Worm (Caenorhabditis elegans): ENCODE measurements around the gene C53C11.4.
"Not testable (repeated sequence)": the region's sequence is repeated elsewhere in the genome, so short reads cannot be mapped to it uniquely, and the experiment has no call there.

The C53C11.4 gene

ce11 chrX:17302419-17302818 lies 8.3 kb upstream of the C53C11.4 start, which contains the start of gene fbxa-120:
Gene fbxa-120 (plus strand): TSS chrX:17302719.
- TF ChIP-seq sma-9 (GFP tag; optimal IDR thresholded peaks at IDR 0.05) = no peak
- TF ChIP-seq sma-9 (tag; optimal IDR thresholded peaks at IDR 0.05) = no peak
- TF ChIP-seq nhr-10 (tag; optimal IDR thresholded peaks at IDR 0.05) = no peak
- TF ChIP-seq C34F6.9 (tag; optimal IDR thresholded peaks at IDR 0.05) = no peak
- no peak for TF ChIP-seq elt-3 (tag; optimal IDR thresholded peaks at IDR 0.05)
- no peak for TF ChIP-seq peb-1 (tag; optimal IDR thresholded peaks at IDR 0.05)
- no peak for TF ChIP-seq egl-27 (tag; optimal IDR thresholded peaks at IDR 0.05)
- TF ChIP-seq nhr-129 (tag; optimal IDR thresholded peaks at IDR 0.05) = no peak
- TF ChIP-seq ceh-82 (tag; optimal IDR thresholded peaks at IDR 0.05) = no peak
- no peak for TF ChIP-seq nhr-21 (tag; optimal IDR thresholded peaks at IDR 0.05)
- TF ChIP-seq nhr-11 (tag; optimal IDR thresholded peaks at IDR 0.05) = no peak
- TF ChIP-seq elt-1 (tag; optimal IDR thresholded peaks at IDR 0.05) = no peak
- no peak for TF ChIP-seq zag-1 (tag; optimal IDR thresholded peaks at IDR 0.05)
- no peak for TF ChIP-seq mab-5 (tag; optimal IDR thresholded peaks at IDR 0.05)
- TF ChIP-seq blmp-1 (tag; optimal IDR thresholded peaks at IDR 0.05; ENCODE audit: insufficient read depth) = no peak
- TF ChIP-seq ZK546.5 (tag; optimal IDR thresholded peaks at IDR 0.05) = no peak
- TF ChIP-seq dmd-4 (tag; optimal IDR thresholded peaks at IDR 0.05) = no peak
- no peak for TF ChIP-seq mdl-1 (tag; optimal IDR thresholded peaks at IDR 0.05)

ce11 chrX:17304920-17305319 lies 5.8 kb upstream of the C53C11.4 start, which contains the start of gene C33E10.1:
Gene C33E10.1 (plus strand): TSS chrX:17305220.
- TF ChIP-seq snpc-4, nhr-23, nhr-11 (tag; optimal IDR thresholded peaks at IDR 0.05): not testable (repeated sequence)

ce11 chrX:17314948-17315347 lies 4.2 kb downstream of the C53C11.4 start:
- TF ChIP-seq ceh-82 (tag; optimal IDR thresholded peaks at IDR 0.05) (no peak), zag-1 (tag; optimal IDR thresholded peaks at IDR 0.05) (peak; percentile 36), gmeb-1 (tag; optimal IDR thresholded peaks at IDR 0.05) (no peak), ama-1 (optimal IDR thresholded peaks at IDR 0.05) (no peak), lin-11 (tag; optimal IDR thresholded peaks at IDR 0.05) (peak; percentile 49), sma-9 (GFP tag; optimal IDR thresholded peaks at IDR 0.05) (no peak), sma-9 (tag; optimal IDR thresholded peaks at IDR 0.05) (no peak), unc-55 (GFP tag; optimal IDR thresholded peaks at IDR 0.05) (peak; percentile 39), nhr-129 (tag; optimal IDR thresholded peaks at IDR 0.05) (peak; percentile 16), F13H6.1 (tag; optimal IDR thresholded peaks at IDR 0.05) (peak; percentile 55), crh-2 (tag; optimal IDR thresholded peaks at IDR 0.05) (peak; percentile 4), lsy-2 (tag; optimal IDR thresholded peaks at IDR 0.05) (peak; percentile 1 to 10), C34F6.9 (tag; optimal IDR thresholded peaks at IDR 0.05) (peak; percentile 46)

ce11 chrX:17318284-17318683 lies 7.6 kb downstream of the C53C11.4 start, which contains the start of gene ptr-5:
Gene ptr-5 (plus strand): TSS chrX:17318584.
- TF ChIP-seq ceh-82 (tag; optimal IDR thresholded peaks at IDR 0.05) = no peak
- no peak for TF ChIP-seq unc-55 (GFP tag; optimal IDR thresholded peaks at IDR 0.05)
- no peak for TF ChIP-seq ztf-4 (tag; optimal IDR thresholded peaks at IDR 0.05)
- TF ChIP-seq dmd-4 (tag; optimal IDR thresholded peaks at IDR 0.05) = no peak
- TF ChIP-seq nhr-129 (tag; optimal IDR thresholded peaks at IDR 0.05) = no peak
- TF ChIP-seq blmp-1 (tag; optimal IDR thresholded peaks at IDR 0.05; ENCODE audit: insufficient read depth) = no peak
- no peak for TF ChIP-seq lsy-2 (tag; optimal IDR thresholded peaks at IDR 0.05)
- TF ChIP-seq mbf-1 (tag; optimal IDR thresholded peaks at IDR 0.05) = no peak
- no peak for TF ChIP-seq crh-2 (tag; optimal IDR thresholded peaks at IDR 0.05)

ce11 chrX:17320572-17320971 lies 9.9 kb downstream of the C53C11.4 start:
- TF ChIP-seq nhr-21 (tag; optimal IDR thresholded peaks at IDR 0.05) (no peak), sma-3 (GFP tag; optimal IDR thresholded peaks at IDR 0.05) (no peak), ceh-82 (tag; optimal IDR thresholded peaks at IDR 0.05) (no peak), elt-1 (tag; optimal IDR thresholded peaks at IDR 0.05) (no peak), nhr-23 (tag; optimal IDR thresholded peaks at IDR 0.05) (no peak), elt-3 (tag; optimal IDR thresholded peaks at IDR 0.05) (no peak), lin-13 (GFP tag; optimal IDR thresholded peaks at IDR 0.05) (no peak), blmp-1 (tag; optimal IDR thresholded peaks at IDR 0.05; ENCODE audit: insufficient read depth) (no peak), mbf-1 (tag; optimal IDR thresholded peaks at IDR 0.05) (no peak), gmeb-1 (tag; optimal IDR thresholded peaks at IDR 0.05) (no peak), ztf-4 (tag; optimal IDR thresholded peaks at IDR 0.05) (no peak)

- TF ChIP-seq mdl-1 (tag; optimal IDR thresholded peaks at IDR 0.05) = no peak
- no peak for TF ChIP-seq nhr-129 (tag; optimal IDR thresholded peaks at IDR 0.05)
- TF ChIP-seq nhr-25 (tag; optimal IDR thresholded peaks at IDR 0.05) = no peak
- TF ChIP-seq ztf-11 (tag; optimal IDR thresholded peaks at IDR 0.05) = no peak
- no peak for TF ChIP-seq ztf-1 (GFP tag; conservative IDR thresholded peaks at IDR 0.05)
- no peak for TF ChIP-seq lin-11 (tag; optimal IDR thresholded peaks at IDR 0.05)
- TF ChIP-seq nhr-12 (tag; optimal IDR thresholded peaks at IDR 0.05) = no peak
- no peak for TF ChIP-seq dmd-4 (tag; optimal IDR thresholded peaks at IDR 0.05)
These were observed 14.2 kb downstream of the C53C11.4 start for ce11 chrX:17324954-17325353.
